Worm (Caenorhabditis elegans) whole organism, young adult: Measurements from ENCODE around the gene nstp-5.

Source experiments
- B0019.2 ChIP-seq: fragments of 200-800 bp; sonication (Bioruptor generic); conservative IDR thresholded peaks from 2 replicates; pipeline ENCODE4 v1.3.6; 2022; ENCODE audit warnings: missing genetic modification reagents, missing genetic modification characterization, missing compliant biosample characterization
- B0261.1 ChIP-seq: sonication (generic microtip); optimal IDR thresholded peaks from 2 replicates; lab custom pipeline; 2016; ENCODE audit warnings: mild to moderate bottlenecking, missing genetic modification characterization, moderate library complexity, missing compliant biosample characterization
- C17E4.6 ChIP-seq: fragments of 200-800 bp; sonication (Bioruptor generic); IDR thresholded peaks from 2 replicates; pipeline ENCODE4 v1.3.6; 2022; ENCODE audit warnings: missing genetic modification reagents, missing genetic modification characterization, missing compliant biosample characterization
- D2030.7 ChIP-seq: fragments of 200-800 bp; sonication (Bioruptor generic); IDR thresholded peaks from 2 replicates; pipeline ENCODE4 v1.3.6; 2022; ENCODE audit warnings: missing genetic modification reagents, missing genetic modification characterization, missing compliant biosample characterization
- F23B12.7 ChIP-seq: sonication (generic microtip); optimal IDR thresholded peaks from 2 replicates; lab custom pipeline; 2017; ENCODE audit warnings: missing genetic modification characterization, mild to moderate bottlenecking, missing compliant biosample characterization, antibody characterized with exemption, moderate library complexity; ENCODE audit not compliant: insufficient read depth
- F33H1.4 ChIP-seq: fragments of 200-800 bp; sonication (Bioruptor generic); IDR thresholded peaks from 2 replicates; pipeline ENCODE4 v1.3.6; 2022; ENCODE audit warnings: missing genetic modification reagents, missing genetic modification characterization, missing compliant biosample characterization
- F37B4.10 ChIP-seq: fragments of 200-800 bp; sonication (Bioruptor generic); IDR thresholded peaks from 2 replicates; pipeline ENCODE4 v1.3.6; 2022; ENCODE audit warnings: missing genetic modification characterization, missing compliant biosample characterization
- F49E8.2 ChIP-seq: sonication (generic microtip); optimal IDR thresholded peaks from 3 replicates; lab custom pipeline; 2017; ENCODE audit warnings: missing genetic modification characterization, mild to moderate bottlenecking, missing compliant biosample characterization, antibody characterized with exemption, moderate library complexity; ENCODE audit not compliant: insufficient read depth
- Y53G8AR.9 ChIP-seq: fragments of 200-800 bp; sonication (Bioruptor generic); conservative IDR thresholded peaks from 2 replicates; pipeline ENCODE4 v1.3.6; 2022; ENCODE audit warnings: missing genetic modification reagents, missing genetic modification characterization, missing compliant biosample characterization
- Y79H2A.3 ChIP-seq: fragments of 200-800 bp; sonication (Bioruptor generic); conservative IDR thresholded peaks from 2 replicates; pipeline ENCODE4 v1.3.6; 2022; ENCODE audit warnings: missing genetic modification reagents, missing genetic modification characterization, missing compliant biosample characterization
- Y95B8A.8 ChIP-seq: fragments of 200-800 bp; sonication (Bioruptor generic); IDR thresholded peaks from 2 replicates; pipeline ENCODE4 v1.3.6; 2022; ENCODE audit warnings: missing genetic modification reagents, missing genetic modification characterization, missing compliant biosample characterization
- akir-1 ChIP-seq: fragments of 200-800 bp; sonication (Bioruptor generic); optimal IDR thresholded peaks from 2 replicates; lab custom pipeline; 2018; ENCODE audit warnings: mild to moderate bottlenecking, missing genetic modification characterization, moderate library complexity, missing compliant biosample characterization
- attf-6 ChIP-seq: fragments of 200-800 bp; sonication (Bioruptor generic); IDR thresholded peaks from 2 replicates; pipeline ENCODE4 v1.3.6; 2022; ENCODE audit warnings: missing genetic modification reagents, missing genetic modification characterization, missing compliant biosample characterization
- bed-2 ChIP-seq: fragments of 200-800 bp; sonication (Bioruptor generic); IDR thresholded peaks from 2 replicates; pipeline ENCODE4 v1.3.6; 2022; ENCODE audit warnings: missing genetic modification reagents, missing genetic modification characterization, missing compliant biosample characterization
- ceh-91 ChIP-seq: fragments of 200-800 bp; sonication (Bioruptor generic); IDR thresholded peaks from 2 replicates; pipeline ENCODE4 v1.3.6; 2022; ENCODE audit warnings: missing genetic modification reagents, missing genetic modification characterization, missing compliant biosample characterization
- dox-1 ChIP-seq: fragments of 200-800 bp; sonication (Bioruptor generic); IDR thresholded peaks from 2 replicates; pipeline ENCODE4 v1.3.6; 2022; ENCODE audit warnings: missing genetic modification reagents, missing genetic modification characterization, missing compliant biosample characterization
- dpff-1 ChIP-seq: sonication (generic microtip); optimal IDR thresholded peaks from 2 replicates; lab custom pipeline; 2017; ENCODE audit warnings: mild to moderate bottlenecking, missing genetic modification characterization, missing compliant biosample characterization
- dpl-1 ChIP-seq: fragments of 150-350 bp; optimal IDR thresholded peaks from 2 replicates; lab custom pipeline; 2014; ENCODE audit warnings: missing biosample characterization, missing genetic modification reagents, missing genetic modification characterization
- efl-1 ChIP-seq: fragments of 150-350 bp; optimal IDR thresholded peaks from 2 replicates; lab custom pipeline; 2014; ENCODE audit warnings: missing biosample characterization, missing genetic modification reagents, missing genetic modification characterization
- egrh-3 ChIP-seq: fragments of 200-800 bp; sonication (Bioruptor generic); IDR thresholded peaks from 2 replicates; pipeline ENCODE4 v1.3.6; 2022; ENCODE audit warnings: missing genetic modification reagents, missing genetic modification characterization, missing compliant biosample characterization
- fkh-3 ChIP-seq: sonication (generic microtip); optimal IDR thresholded peaks from 2 replicates; lab custom pipeline; 2016; ENCODE audit warnings: mild to moderate bottlenecking, missing genetic modification characterization, missing compliant biosample characterization
- hmg-1.2 ChIP-seq: fragments of 200-800 bp; sonication (Bioruptor generic); IDR thresholded peaks from 2 replicates; pipeline ENCODE4 v1.3.6; 2022; ENCODE audit warnings: missing genetic modification reagents, missing genetic modification characterization, missing compliant biosample characterization
- let-526 ChIP-seq: fragments of 200-800 bp; sonication (Bioruptor generic); IDR thresholded peaks from 2 replicates; pipeline ENCODE4 v1.3.6; 2022; ENCODE audit warnings: missing genetic modification reagents, missing genetic modification characterization, missing compliant biosample characterization
- let-607 ChIP-seq, 2 experiments: fragments of 200-800 bp in 1 of 2; sonication (Bioruptor generic) in 1 of 2; sonication (generic microtip) in 1 of 2; optimal IDR thresholded peaks; 2 replicates each; lab custom pipeline; 2016 to 2018; ENCODE audit warnings: mild to moderate bottlenecking in 2 of 2, missing compliant biosample characterization in 2 of 2, missing genetic modification characterization in 2 of 2, moderate library complexity in 2 of 2, missing genotype in 1 of 2
- lin-35 ChIP-seq, 3 experiments: fragments of 150-350 bp in 2 of 3; sonication (generic microtip) in 1 of 3; optimal IDR thresholded peaks; 2 replicates each; lab custom pipeline; 2014 to 2018; ENCODE audit warnings: missing biosample characterization in 3 of 3, missing genetic modification characterization in 3 of 3, missing genetic modification reagents in 3 of 3
- lin-40 ChIP-seq: sonication (generic microtip); optimal IDR thresholded peaks from 2 replicates; lab custom pipeline; 2016; ENCODE audit warnings: missing genetic modification characterization, mild to moderate bottlenecking, missing compliant biosample characterization, missing genotype, missing genetic modification reagents
- lin-54 ChIP-seq: fragments of 200-800 bp; sonication (Bioruptor generic); optimal IDR thresholded peaks from 2 replicates; lab custom pipeline; 2018; ENCODE audit warnings: mild to moderate bottlenecking, missing genetic modification characterization, missing compliant biosample characterization
- lsl-1 ChIP-seq: fragments of 200-800 bp; sonication (Bioruptor generic); optimal IDR thresholded peaks from 2 replicates; lab custom pipeline; 2018; ENCODE audit warnings: mild to moderate bottlenecking, missing genetic modification characterization, moderate library complexity, missing compliant biosample characterization
- lsy-27 ChIP-seq: sonication (generic microtip); optimal IDR thresholded peaks from 2 replicates; lab custom pipeline; 2017; ENCODE audit warnings: missing genetic modification characterization, mild to moderate bottlenecking, missing compliant biosample characterization, antibody characterized with exemption, missing genotype, borderline replicate concordance; ENCODE audit not compliant: insufficient read depth
- madf-3 ChIP-seq: fragments of 200-800 bp; sonication (Bioruptor generic); IDR thresholded peaks from 2 replicates; pipeline ENCODE4 v1.3.6; 2022; ENCODE audit warnings: missing genetic modification reagents, missing genetic modification characterization, missing compliant biosample characterization
- madf-6 ChIP-seq: fragments of 200-800 bp; sonication (Bioruptor generic); IDR thresholded peaks from 2 replicates; pipeline ENCODE4 v1.3.6; 2022; ENCODE audit warnings: missing genetic modification reagents, missing genetic modification characterization, missing compliant biosample characterization
- madf-8 ChIP-seq: fragments of 200-800 bp; sonication (Bioruptor generic); conservative IDR thresholded peaks from 2 replicates; pipeline ENCODE4 v1.3.6; 2022; ENCODE audit warnings: missing genetic modification reagents, missing genetic modification characterization, missing compliant biosample characterization
- nfya-1 ChIP-seq: sonication (generic microtip); optimal IDR thresholded peaks from 2 replicates; lab custom pipeline; 2017; ENCODE audit warnings: antibody characterized with exemption, missing compliant biosample characterization, missing genetic modification characterization, borderline replicate concordance; ENCODE audit not compliant: insufficient read depth
- nhr-120 ChIP-seq: fragments of 200-800 bp; sonication (Bioruptor generic); IDR thresholded peaks from 2 replicates; pipeline ENCODE4 v1.3.6; 2022; ENCODE audit warnings: missing genetic modification characterization, missing compliant biosample characterization
- nhr-80 ChIP-seq: sonication (generic microtip); optimal IDR thresholded peaks from 2 replicates; lab custom pipeline; 2016; ENCODE audit warnings: missing genetic modification characterization, missing compliant biosample characterization
- snpc-1.1 ChIP-seq: sonication (generic microtip); optimal IDR thresholded peaks from 2 replicates; lab custom pipeline; 2017; ENCODE audit warnings: missing genetic modification characterization, mild to moderate bottlenecking, missing compliant biosample characterization, antibody characterized with exemption, moderate library complexity, missing genotype, missing genetic modification reagents; ENCODE audit not compliant: insufficient read depth
- snpc-1.3 ChIP-seq: sonication (generic microtip); optimal IDR thresholded peaks from 2 replicates; lab custom pipeline; 2017; ENCODE audit warnings: missing genetic modification characterization, mild to moderate bottlenecking, missing compliant biosample characterization, antibody characterized with exemption, moderate library complexity, missing genotype, missing genetic modification reagents; ENCODE audit not compliant: insufficient read depth
- snpc-4 ChIP-seq, 5 experiments: fragments of 150-350 bp in 1 of 5; sonication (generic microtip) in 4 of 5; optimal IDR thresholded peaks; 2 replicates each; lab custom pipeline; 2014 to 2018; ENCODE audit warnings: missing genetic modification characterization in 5 of 5, missing biosample characterization in 3 of 5, antibody characterized with exemption in 2 of 5, mild to moderate bottlenecking in 2 of 5, missing compliant biosample characterization in 2 of 5, missing genotype in 2 of 5, moderate library complexity in 2 of 5, missing genetic modification reagents in 1 of 5
- somi-1 ChIP-seq: fragments of 200-800 bp; sonication (Bioruptor generic); optimal IDR thresholded peaks from 2 replicates; lab custom pipeline; 2018; ENCODE audit warnings: mild to moderate bottlenecking, missing genetic modification characterization, missing compliant biosample characterization
- tbp1 ChIP-seq: fragments of 200-800 bp; sonication (Bioruptor generic); optimal IDR thresholded peaks from 2 replicates; lab custom pipeline; 2018; ENCODE audit warnings: mild to moderate bottlenecking, missing genetic modification characterization, missing compliant biosample characterization
- tlf-1 ChIP-seq: fragments of 200-800 bp; sonication (Bioruptor generic); optimal IDR thresholded peaks from 2 replicates; lab custom pipeline; 2018; ENCODE audit warnings: mild to moderate bottlenecking, missing genetic modification characterization, missing compliant biosample characterization
- ztf-28 ChIP-seq: fragments of 200-800 bp; sonication (Bioruptor generic); IDR thresholded peaks from 2 replicates; pipeline ENCODE4 v1.3.6; 2022; ENCODE audit warnings: missing genetic modification reagents, missing genetic modification characterization, missing compliant biosample characterization
- ztf-3 ChIP-seq: fragments of 200-800 bp; sonication (Bioruptor generic); optimal IDR thresholded peaks from 2 replicates; lab custom pipeline; 2018; ENCODE audit warnings: mild to moderate bottlenecking, missing genetic modification characterization, missing compliant biosample characterization

nstp-5 gene

ce11 chrIV:12830829-12831392 is 24.4 kb upstream of the nstp-5 start (continued):
- no peak for TF ChIP-seq let-607 (tag; optimal IDR thresholded peaks at IDR 0.05; lab: Kevin White, UChicago)
- TF ChIP-seq efl-1: peak; percentile 68
- no peak for TF ChIP-seq tlf-1 (GFP tag; lab: Kevin White, UChicago)
- TF ChIP-seq nfya-1: no peak
- no peak for TF ChIP-seq ztf-3
- TF ChIP-seq fkh-3 (tag; lab: Kevin White, UChicago): no peak
- no peak for TF ChIP-seq lsy-27
- no peak for TF ChIP-seq akir-1 (GFP tag; lab: Kevin White, UChicago)
- no peak for TF ChIP-seq B0261.1
- no peak for TF ChIP-seq nhr-120 (GFP tag; lab: Robert Waterston, UW)
- no peak for TF ChIP-seq lin-40
- 0 out of 2 replicates have a peak, but pooled peaks have one; percentile 8 for TF ChIP-seq hmg-1.2 (GFP tag; lab: Robert Waterston, UW)
- TF ChIP-seq somi-1: no peak
- TF ChIP-seq lin-35 (GFP tag; optimal IDR thresholded peaks at IDR 0.05; lab: Kevin White, UChicago): no peak
- TF ChIP-seq attf-6 (GFP tag; lab: Robert Waterston, UW): no peak
- TF ChIP-seq C17E4.6: no peak
- no peak for TF ChIP-seq ztf-28 (GFP tag; lab: Robert Waterston, UW)
- no peak for TF ChIP-seq Y79H2A.3 (GFP tag; lab: Robert Waterston, UW)
- TF ChIP-seq, all 124 proteins: peak for 5

- TF ChIP-seq Y53G8AR.9 (GFP tag; lab: Robert Waterston, UW): no peak
- peak; percentile 76 for TF ChIP-seq ceh-91 (GFP tag; lab: Robert Waterston, UW)
- peak; percentile 10 for TF ChIP-seq snpc-4 (GFP tag; optimal IDR thresholded peaks at IDR 0.05; lab: Kevin White, UChicago)
- peak in 3 of 4 experiments; percentile 49 to 80 (median 68) for TF ChIP-seq snpc-4 (tag; optimal IDR thresholded peaks at IDR 0.05; lab: Kevin White, UChicago)
- TF ChIP-seq madf-6 (GFP tag; lab: Robert Waterston, UW): peak; percentile 87
- peak; percentile 81 for TF ChIP-seq lin-54 (GFP tag; lab: Kevin White, UChicago)
- TF ChIP-seq F37B4.10 (GFP tag; lab: Robert Waterston, UW): no peak
- peak; percentile 73 for TF ChIP-seq D2030.7
- no peak for TF ChIP-seq dpff-1 (tag; lab: Kevin White, UChicago)
- TF ChIP-seq attf-6 (GFP tag; lab: Robert Waterston, UW): 0 out of 2 replicates have a peak, but pooled peaks have one; percentile 36
- no peak for TF ChIP-seq madf-3 (GFP tag; lab: Robert Waterston, UW)
- TF ChIP-seq madf-8 (GFP tag; lab: Robert Waterston, UW): peak; percentile 66
- peak; percentile 31 for TF ChIP-seq dpl-1 (GFP tag; lab: Kevin White, UChicago)
- TF ChIP-seq bed-2 (GFP tag; lab: Robert Waterston, UW): no peak
- peak; percentile 95 for TF ChIP-seq B0019.2 (GFP tag; lab: Robert Waterston, UW)
- no peak for TF ChIP-seq egrh-3 (GFP tag; lab: Robert Waterston, UW)
- TF ChIP-seq F49E8.2 (tag; lab: Kevin White, UChicago): peak; percentile 62
- TF ChIP-seq F33H1.4 (GFP tag; lab: Robert Waterston, UW): peak; percentile 70
- peak; percentile 95 for TF ChIP-seq lsl-1 (GFP tag; lab: Kevin White, UChicago)
- no peak for TF ChIP-seq let-526
- TF ChIP-seq efl-1: peak; percentile 72
- TF ChIP-seq dox-1 (GFP tag; lab: Robert Waterston, UW): peak; percentile 54
- TF ChIP-seq Y95B8A.8 (GFP tag; lab: Robert Waterston, UW): no peak
- TF ChIP-seq let-607 (tag; optimal IDR thresholded peaks at IDR 0.05; lab: Kevin White, UChicago): no peak
- peak; percentile 71 for TF ChIP-seq snpc-1.1 (tag; lab: Kevin White, UChicago)
- TF ChIP-seq nhr-80 (tag; lab: Kevin White, UChicago): no peak
- TF ChIP-seq tbp1 (GFP tag; lab: Kevin White, UChicago): peak; percentile 37
- peak; percentile 66 for TF ChIP-seq snpc-1.3 (tag; lab: Kevin White, UChicago)
- peak; percentile 20 for TF ChIP-seq F23B12.7 (tag; lab: Kevin White, UChicago)
These were observed 23.5 kb upstream of the nstp-5 start for ce11 chrIV:12831609-12832500.
